Worm (Caenorhabditis elegans) whole organism, late embryonic: Measurements from ENCODE around the gene bus-4.

Experiments
- C38D4.7 ChIP-seq: fragments of 200-800 bp; sonication (Bioruptor generic); optimal IDR thresholded peaks from 2 replicates; lab custom pipeline; 2018; ENCODE audit warnings: mild to moderate bottlenecking, missing genetic modification characterization, moderate library complexity, missing compliant biosample characterization
- K02D7.2 ChIP-seq: sonication (generic microtip); optimal IDR thresholded peaks from 2 replicates; lab custom pipeline; 2017; ENCODE audit warnings: mild to moderate bottlenecking, missing genetic modification characterization, missing compliant biosample characterization
- T23F11.4 ChIP-seq: fragments of 200-800 bp; sonication (Bioruptor generic); optimal IDR thresholded peaks from 2 replicates; lab custom pipeline; 2018; ENCODE audit warnings: mild to moderate bottlenecking, missing genetic modification characterization, missing compliant biosample characterization
- ahr-1 ChIP-seq: sonication (generic microtip); optimal IDR thresholded peaks from 2 replicates; lab custom pipeline; 2016; ENCODE audit warnings: missing genetic modification characterization, missing compliant biosample characterization
- ama-1 ChIP-seq: fragments of 150-350 bp; optimal IDR thresholded peaks from 2 replicates; lab custom pipeline; 2014
- ceh-14 ChIP-seq: sonication (generic microtip); optimal IDR thresholded peaks from 2 replicates; lab custom pipeline; 2016; ENCODE audit warnings: missing genotype, missing genetic modification characterization, missing compliant biosample characterization
- ceh-18 ChIP-seq: sonication (generic microtip); optimal IDR thresholded peaks from 2 replicates; lab custom pipeline; 2016; ENCODE audit warnings: missing genetic modification characterization, missing compliant biosample characterization
- ceh-19 ChIP-seq: fragments of 200-800 bp; sonication (Bioruptor generic); optimal IDR thresholded peaks from 2 replicates; lab custom pipeline; 2018; ENCODE audit warnings: mild to moderate bottlenecking, missing genetic modification characterization, missing compliant biosample characterization
- ceh-2 ChIP-seq: sonication (generic microtip); optimal IDR thresholded peaks from 2 replicates; lab custom pipeline; 2016; ENCODE audit warnings: missing genotype, missing genetic modification characterization, missing compliant biosample characterization
- ceh-22 ChIP-seq: sonication (generic microtip); optimal IDR thresholded peaks from 2 replicates; lab custom pipeline; 2017; ENCODE audit warnings: missing biosample characterization, missing genetic modification characterization
- ceh-24 ChIP-seq: sonication (generic microtip); optimal IDR thresholded peaks from 2 replicates; lab custom pipeline; 2016; ENCODE audit warnings: mild to moderate bottlenecking, missing genetic modification characterization, missing compliant biosample characterization
- ceh-30 ChIP-seq: fragments of 150-350 bp; optimal IDR thresholded peaks from 2 replicates; lab custom pipeline; 2014; ENCODE audit warnings: missing biosample characterization, missing genetic modification characterization
- ceh-31 ChIP-seq: sonication (generic microtip); optimal IDR thresholded peaks from 2 replicates; lab custom pipeline; 2016; ENCODE audit warnings: missing genetic modification characterization, missing compliant biosample characterization
- ceh-34 ChIP-seq: sonication (generic microtip); optimal IDR thresholded peaks from 2 replicates; lab custom pipeline; 2016; ENCODE audit warnings: mild to moderate bottlenecking, missing genetic modification characterization, missing compliant biosample characterization
- ceh-45 ChIP-seq: fragments of 200-800 bp; sonication (Bioruptor generic); IDR thresholded peaks from 2 replicates; pipeline ENCODE4 v1.3.6; 2022; ENCODE audit warnings: missing genetic modification reagents, missing genetic modification characterization, missing compliant biosample characterization
- ceh-9 ChIP-seq: sonication (generic microtip); optimal IDR thresholded peaks from 2 replicates; lab custom pipeline; 2016; ENCODE audit warnings: mild to moderate bottlenecking, missing genetic modification characterization, inconsistent platforms, missing compliant biosample characterization
- che-1 ChIP-seq: sonication (generic microtip); optimal IDR thresholded peaks from 2 replicates; lab custom pipeline; 2016; ENCODE audit warnings: mild to moderate bottlenecking, missing genetic modification characterization, missing compliant biosample characterization
- elt-4 ChIP-seq: sonication (generic microtip); optimal IDR thresholded peaks from 2 replicates; lab custom pipeline; 2016; ENCODE audit warnings: missing genetic modification characterization, missing compliant biosample characterization
- eyg-1 ChIP-seq: sonication (generic microtip); optimal IDR thresholded peaks from 2 replicates; lab custom pipeline; 2016; ENCODE audit warnings: missing genotype, missing genetic modification characterization, missing compliant biosample characterization
- fkh-6 ChIP-seq: sonication (generic microtip); optimal IDR thresholded peaks from 2 replicates; lab custom pipeline; 2016; ENCODE audit warnings: missing genetic modification characterization, missing compliant biosample characterization
- gmeb-2 ChIP-seq: sonication (generic microtip); optimal IDR thresholded peaks from 2 replicates; lab custom pipeline; 2016; ENCODE audit warnings: missing genetic modification characterization, inconsistent platforms, missing compliant biosample characterization
- hlh-30 ChIP-seq: sonication (generic microtip); optimal IDR thresholded peaks from 2 replicates; lab custom pipeline; 2017; ENCODE audit warnings: antibody characterized with exemption, missing genetic modification characterization, missing compliant biosample characterization; ENCODE audit not compliant: insufficient read depth
- hlh-6 ChIP-seq: sonication (generic microtip); optimal IDR thresholded peaks from 2 replicates; lab custom pipeline; 2016; ENCODE audit warnings: missing genotype, missing genetic modification characterization, missing compliant biosample characterization
- hlh-8 ChIP-seq: sonication (generic microtip); optimal IDR thresholded peaks from 2 replicates; lab custom pipeline; 2016; ENCODE audit warnings: missing genotype, missing genetic modification characterization, missing compliant biosample characterization
- nhr-11 ChIP-seq: fragments of 150-350 bp; optimal IDR thresholded peaks from 2 replicates; lab custom pipeline; 2014; ENCODE audit warnings: missing biosample characterization, missing genetic modification characterization
- nhr-232 ChIP-seq: sonication (generic microtip); optimal IDR thresholded peaks from 2 replicates; lab custom pipeline; 2016; ENCODE audit warnings: missing genetic modification characterization, missing compliant biosample characterization
- pat-9 ChIP-seq: fragments of 200-800 bp; sonication (Bioruptor generic); optimal IDR thresholded peaks from 2 replicates; lab custom pipeline; 2018; ENCODE audit warnings: mild to moderate bottlenecking, missing genetic modification characterization, moderate library complexity, missing compliant biosample characterization
- pax-1 ChIP-seq: fragments of 150-350 bp; optimal IDR thresholded peaks from 2 replicates; lab custom pipeline; 2014; ENCODE audit warnings: missing biosample characterization, missing genetic modification characterization
- pha-2 ChIP-seq: sonication (generic microtip); optimal IDR thresholded peaks from 2 replicates; lab custom pipeline; 2017; ENCODE audit warnings: mild to moderate bottlenecking, missing genetic modification characterization, missing compliant biosample characterization
- pha-4 ChIP-seq: fragments of 150-350 bp; optimal IDR thresholded peaks from 2 replicates; lab custom pipeline; 2018; ENCODE audit warnings: missing biosample characterization, missing genetic modification reagents, missing genetic modification characterization
- pqm-1 ChIP-seq: sonication (generic microtip); optimal IDR thresholded peaks from 2 replicates; lab custom pipeline; 2016; ENCODE audit warnings: missing genetic modification characterization, missing compliant biosample characterization
- ref-2 ChIP-seq: sonication (generic microtip); optimal IDR thresholded peaks from 2 replicates; lab custom pipeline; 2016; ENCODE audit warnings: missing genetic modification characterization, missing compliant biosample characterization
- rnt-1 ChIP-seq: sonication (generic microtip); optimal IDR thresholded peaks from 2 replicates; lab custom pipeline; 2016; ENCODE audit warnings: missing genetic modification characterization, missing compliant biosample characterization
- sdc-2 ChIP-seq: sonication (generic microtip); optimal IDR thresholded peaks from 2 replicates; lab custom pipeline; 2016; ENCODE audit warnings: missing genotype, missing genetic modification characterization, missing compliant biosample characterization
- sox-2 ChIP-seq: fragments of 200-800 bp; sonication (Bioruptor generic); IDR thresholded peaks from 2 replicates; pipeline ENCODE4 v1.3.6; 2022; ENCODE audit warnings: missing genetic modification reagents, missing genetic modification characterization, missing compliant biosample characterization
- unc-3 ChIP-seq, 2 experiments: fragments of 200-800 bp in 1 of 2; sonication (Bioruptor generic) in 1 of 2; sonication (generic microtip) in 1 of 2; conservative IDR thresholded peaks in 1 of 2; optimal IDR thresholded peaks in 1 of 2; 2 replicates each; pipeline versions ENCODE4 v1.3.6 to Lab custom; 2016 to 2022; ENCODE audit warnings: missing compliant biosample characterization in 2 of 2, missing genetic modification characterization in 2 of 2, missing genetic modification reagents in 1 of 2
- unc-42 ChIP-seq: sonication (generic microtip); optimal IDR thresholded peaks from 2 replicates; lab custom pipeline; 2016; ENCODE audit warnings: missing genotype, missing genetic modification characterization, missing compliant biosample characterization
- unc-55 ChIP-seq: sonication (generic microtip); optimal IDR thresholded peaks from 2 replicates; lab custom pipeline; 2017; ENCODE audit warnings: missing biosample characterization, missing genetic modification reagents, missing genetic modification characterization
- ztf-16 ChIP-seq: sonication (generic microtip); optimal IDR thresholded peaks from 2 replicates; lab custom pipeline; 2017; ENCODE audit warnings: missing genetic modification characterization, missing compliant biosample characterization

bus-4 gene

ce11 chrIV:4688221-4688620 is at the start of gene bus-4:
Gene bus-4 (plus strand): TSS chrIV:4688269.
- TF ChIP-seq ceh-22, result no peak
- no peak for TF ChIP-seq ceh-24 (tag; lab: Kevin White, UChicago)
- no peak for TF ChIP-seq ceh-14 (tag; lab: Kevin White, UChicago)
- TF ChIP-seq unc-55, result no peak

ce11 chrIV:4639352-4639751 is 48.7 kb upstream of the bus-4 start:
- TF ChIP-seq ahr-1 (no peak), pax-1 (no peak), C38D4.7 (no peak), ztf-16 (tag; lab: Kevin White, UChicago) (no peak), K02D7.2 (tag; lab: Kevin White, UChicago) (no peak), gmeb-2 (tag; lab: Kevin White, UChicago) (no peak), pha-4 (tag; lab: Kevin White, UChicago) (no peak), ceh-9 (tag; lab: Kevin White, UChicago) (no peak), ceh-2 (tag; lab: Kevin White, UChicago) (no peak), ref-2 (tag; lab: Kevin White, UChicago) (no peak)

- TF ChIP-seq fkh-6 (tag; lab: Kevin White, UChicago) (no peak), ceh-18 (tag; lab: Kevin White, UChicago) (no peak), nhr-11 (no peak), ceh-30 (tag; lab: Kevin White, UChicago) (no peak), hlh-8 (no peak), hlh-30 (tag; lab: Kevin White, UChicago) (no peak), ama-1 (no peak), ceh-45 (GFP tag; lab: Robert Waterston, UW) (no peak), eyg-1 (tag; lab: Kevin White, UChicago) (no peak), sox-2 (GFP tag; lab: Robert Waterston, UW) (no peak), hlh-6 (tag; lab: Kevin White, UChicago) (no peak), pqm-1 (tag; lab: Kevin White, UChicago) (no peak), ref-2 (tag; lab: Kevin White, UChicago) (no peak)
Observed at ce11 chrIV:4640941-4641340, 47.1 kb upstream of the bus-4 start.

ce11 chrIV:4643577-4643976 is 44.5 kb upstream of the bus-4 start:
- TF ChIP-seq sdc-2 (no peak), pha-4 (tag; lab: Kevin White, UChicago) (no peak), ceh-30 (tag; lab: Kevin White, UChicago) (no peak), pha-2 (no peak), sox-2 (GFP tag; lab: Robert Waterston, UW) (no peak), nhr-232 (tag; lab: Kevin White, UChicago) (no peak), ceh-22 (no peak), ref-2 (tag; lab: Kevin White, UChicago) (no peak)

- no peak for TF ChIP-seq unc-3 (GFP tag; conservative IDR thresholded peaks at IDR 0.05; lab: Robert Waterston, UW)
- no peak for TF ChIP-seq unc-3 (tag; optimal IDR thresholded peaks at IDR 0.05; lab: Kevin White, UChicago)
Observed at ce11 chrIV:4645243-4645642, 42.8 kb upstream of the bus-4 start.

ce11 chrIV:4647385-4647784 is 40.7 kb upstream of the bus-4 start, which contains the start of gene F29B9.8:
Gene F29B9.8 (plus strand): TSS chrIV:4647685.
- TF ChIP-seq ztf-16 (tag; lab: Kevin White, UChicago) (no peak), rnt-1 (tag; lab: Kevin White, UChicago) (no peak), elt-4 (tag; lab: Kevin White, UChicago) (no peak), ceh-34 (tag; lab: Kevin White, UChicago) (no peak), ceh-2 (tag; lab: Kevin White, UChicago) (no peak), T23F11.4 (GFP tag; lab: Kevin White, UChicago) (no peak), che-1 (tag; lab: Kevin White, UChicago) (no peak), pqm-1 (tag; lab: Kevin White, UChicago) (no peak), ahr-1 (no peak), pat-9 (tag; lab: Kevin White, UChicago) (no peak), fkh-6 (tag; lab: Kevin White, UChicago) (no peak), sdc-2 (no peak), unc-42 (tag; lab: Kevin White, UChicago) (no peak), sox-2 (GFP tag; lab: Robert Waterston, UW) (no peak), ceh-31 (tag; lab: Kevin White, UChicago) (no peak), ceh-19 (GFP tag; lab: Kevin White, UChicago) (no peak)
- TF ChIP-seq, all 69 proteins: peak for 0
